Fruit fly (Drosophila melanogaster) whole organism, embryonic: ENCODE measurements around the gene alphaTub84B.

Source experiments
- Bdp1 ChIP-seq: fragments of 200-800 bp; sonication (Bioruptor generic); optimal IDR thresholded peaks from 3 replicates; lab custom pipeline; 2016; ENCODE audit warnings: missing biosample characterization, missing genetic modification characterization
- Bgb ChIP-seq: fragments of 200-800 bp; sonication (Bioruptor generic); IDR thresholded peaks from 2 replicates; pipeline ENCODE4 v1.3.6; 2022; ENCODE audit warnings: missing biosample characterization, missing genetic modification characterization; ENCODE audit not compliant: partially characterized antibody
- BtbVII ChIP-seq: fragments of 200-800 bp; sonication (Bioruptor generic); optimal IDR thresholded peaks from 3 replicates; lab custom pipeline; 2017; ENCODE audit warnings: missing biosample characterization, mild to moderate bottlenecking, missing genetic modification characterization
- CG10431 ChIP-seq: fragments of 200-800 bp; sonication (Bioruptor generic); optimal IDR thresholded peaks from 3 replicates; lab custom pipeline; 2018; ENCODE audit warnings: missing biosample characterization, mild to moderate bottlenecking, missing genetic modification characterization
- CG12769 ChIP-seq: fragments of 200-800 bp; sonication (Bioruptor generic); optimal IDR thresholded peaks from 2 replicates; lab custom pipeline; 2019; ENCODE audit warnings: missing biosample characterization, mild to moderate bottlenecking, missing genetic modification characterization, moderate library complexity
- CG13287 ChIP-seq: fragments of 200-800 bp; sonication (Bioruptor generic); IDR thresholded peaks from 2 replicates; pipeline ENCODE4 v1.3.6; 2022; ENCODE audit warnings: missing biosample characterization, missing genetic modification characterization; ENCODE audit not compliant: partially characterized antibody
- CG14441 ChIP-seq: fragments of 200-800 bp; sonication (Bioruptor generic); IDR thresholded peaks from 2 replicates; pipeline ENCODE4 v1.3.6; 2022; ENCODE audit warnings: missing biosample characterization, missing genetic modification characterization
- CG14860 ChIP-seq: fragments of 200-800 bp; sonication (Bioruptor generic); IDR thresholded peaks from 3 replicates; pipeline ENCODE4 v1.3.6; 2022; ENCODE audit warnings: missing biosample characterization, missing genetic modification characterization; ENCODE audit not compliant: partially characterized antibody
- CG15011 ChIP-seq: fragments of 200-800 bp; sonication (Bioruptor generic); optimal IDR thresholded peaks from 3 replicates; lab custom pipeline; 2018; ENCODE audit warnings: missing biosample characterization, mild to moderate bottlenecking, missing genetic modification characterization
- CG17361 ChIP-seq: fragments of 200-800 bp; sonication (Bioruptor generic); IDR thresholded peaks from 3 replicates; pipeline ENCODE4 v1.3.6; 2022; ENCODE audit warnings: missing biosample characterization, missing genetic modification characterization
- CG1792 ChIP-seq: fragments of 200-800 bp; sonication (Bioruptor generic); optimal IDR thresholded peaks from 2 replicates; lab custom pipeline; 2016; ENCODE audit warnings: missing biosample characterization, missing genetic modification characterization
- CG31224 ChIP-seq: fragments of 200-800 bp; sonication (Bioruptor generic); IDR thresholded peaks from 2 replicates; pipeline ENCODE4 v1.3.6; 2022; ENCODE audit warnings: missing biosample characterization, missing genetic modification characterization
- CG3281 ChIP-seq: fragments of 200-800 bp; sonication (Bioruptor generic); optimal IDR thresholded peaks from 3 replicates; lab custom pipeline; 2017; ENCODE audit warnings: missing biosample characterization, mild to moderate bottlenecking, missing genetic modification characterization
- CG34224 ChIP-seq: fragments of 200-800 bp; sonication (Bioruptor generic); IDR thresholded peaks from 3 replicates; pipeline ENCODE4 v1.3.6; 2022; ENCODE audit warnings: missing biosample characterization, missing genetic modification characterization; ENCODE audit not compliant: partially characterized antibody
- CTCF ChIP-seq: fragments of 200-800 bp; sonication (Bioruptor generic); optimal IDR thresholded peaks from 2 replicates; lab custom pipeline; 2017; ENCODE audit warnings: missing biosample characterization, mild to moderate bottlenecking, missing genetic modification characterization, moderate library complexity
- Eip74EF ChIP-seq, 2 experiments: fragments of 200-800 bp in 1 of 2; fragments of >200 bp in 1 of 2; sonication (Bioruptor generic) in 1 of 2; optimal IDR thresholded peaks; 2 replicates each; lab custom pipeline; 2017 to 2019; ENCODE audit warnings: missing biosample characterization in 2 of 2, missing genetic modification characterization in 2 of 2, mild to moderate bottlenecking in 1 of 2, moderate library complexity in 1 of 2
- HLH4C ChIP-seq: fragments of 200-800 bp; sonication (Bioruptor generic); IDR thresholded peaks from 3 replicates; pipeline ENCODE4 v1.3.6; 2022; ENCODE audit warnings: missing biosample characterization, missing genetic modification characterization; ENCODE audit not compliant: partially characterized antibody
- Hmr ChIP-seq: fragments of 200-800 bp; sonication (Bioruptor generic); optimal IDR thresholded peaks from 3 replicates; lab custom pipeline; 2017; ENCODE audit warnings: mild to moderate bottlenecking, missing biosample characterization, missing genetic modification reagents, missing genetic modification characterization
- MBD-R2 ChIP-seq: fragments of 200-800 bp; sonication (Bioruptor generic); IDR thresholded peaks from 2 replicates; pipeline ENCODE4 v1.3.6; 2022; ENCODE audit warnings: missing biosample characterization, missing genetic modification characterization
- Med ChIP-seq: fragments of 200-800 bp; sonication (Bioruptor generic); peaks from one replicate; lab custom pipeline; 2016; ENCODE audit warnings: missing biosample characterization, missing genetic modification characterization, mild to moderate bottlenecking, inconsistent platforms, moderate library complexity
- Nf-YC ChIP-seq: fragments of 200-800 bp; optimal IDR thresholded peaks from 3 replicates; lab custom pipeline; 2019; ENCODE audit warnings: missing biosample characterization, mild to moderate bottlenecking, missing genetic modification characterization, moderate library complexity
- Opbp ChIP-seq: fragments of 200-800 bp; sonication (Bioruptor generic); IDR thresholded peaks from 3 replicates; pipeline ENCODE4 v1.3.6; 2022; ENCODE audit warnings: missing biosample characterization, missing genetic modification characterization; ENCODE audit not compliant: partially characterized antibody
- Poxn ChIP-seq: fragments of 200-800 bp; sonication (Bioruptor generic); IDR thresholded peaks from 2 replicates; pipeline ENCODE4 v1.3.6; 2022; ENCODE audit warnings: missing biosample characterization, missing genetic modification characterization
- Side ChIP-seq: fragments of 200-800 bp; sonication (Bioruptor generic); optimal IDR thresholded peaks from 2 replicates; lab custom pipeline; 2016; ENCODE audit warnings: missing biosample characterization, missing genetic modification characterization
- amos ChIP-seq: fragments of 200-800 bp; sonication (Bioruptor generic); IDR thresholded peaks from 2 replicates; pipeline ENCODE4 v1.3.6; 2022; ENCODE audit warnings: missing biosample characterization, missing genetic modification characterization; ENCODE audit not compliant: partially characterized antibody
- ash1 ChIP-seq: fragments of 200-800 bp; sonication (Bioruptor generic); optimal IDR thresholded peaks from 2 replicates; lab custom pipeline; 2018; ENCODE audit warnings: missing biosample characterization, mild to moderate bottlenecking, missing genetic modification characterization
- ato ChIP-seq: fragments of 200-800 bp; sonication (Bioruptor generic); IDR thresholded peaks from 2 replicates; pipeline ENCODE4 v1.3.6; 2022; ENCODE audit warnings: missing biosample characterization, missing genetic modification characterization; ENCODE audit not compliant: partially characterized antibody
- bab2 ChIP-seq: fragments of 200-800 bp; sonication (Bioruptor generic); optimal IDR thresholded peaks from 2 replicates; lab custom pipeline; 2016; ENCODE audit warnings: missing biosample characterization, missing genetic modification characterization
- cwo ChIP-seq: fragments of 200-800 bp; sonication (Bioruptor generic); optimal IDR thresholded peaks from 3 replicates; lab custom pipeline; 2017; ENCODE audit warnings: missing biosample characterization, missing genetic modification characterization, mild to moderate bottlenecking, moderate library complexity, missing genetic modification reagents
- exex ChIP-seq: fragments of 200-800 bp; sonication (Bioruptor generic); optimal IDR thresholded peaks from 4 replicates; lab custom pipeline; 2018; ENCODE audit warnings: missing biosample characterization, mild to moderate bottlenecking, missing genetic modification characterization, moderate library complexity
- fd3F ChIP-seq: fragments of 200-800 bp; sonication (Bioruptor generic); optimal IDR thresholded peaks from 2 replicates; lab custom pipeline; 2018; ENCODE audit warnings: missing biosample characterization, mild to moderate bottlenecking, missing genetic modification characterization, moderate library complexity
- fu2 ChIP-seq: fragments of 200-800 bp; sonication (Bioruptor generic); optimal IDR thresholded peaks from 2 replicates; lab custom pipeline; 2016; ENCODE audit warnings: missing biosample characterization, missing genetic modification characterization
- her ChIP-seq: fragments of 200-800 bp; sonication (Bioruptor generic); optimal IDR thresholded peaks from 2 replicates; lab custom pipeline; 2016; ENCODE audit warnings: missing biosample characterization, missing genetic modification characterization
- hkb ChIP-seq, 2 experiments: fragments of 200-800 bp in 1 of 2; fragments of >200 bp in 1 of 2; sonication (Bioruptor generic) in 1 of 2; IDR thresholded peaks in 1 of 2; optimal IDR thresholded peaks in 1 of 2; 2 replicates each; pipeline versions ENCODE4 v1.3.6 to Lab custom; 2017 to 2022; ENCODE audit warnings: missing biosample characterization in 1 of 2, missing genetic modification characterization in 1 of 2
- inv ChIP-seq: fragments of 200-800 bp; sonication (Bioruptor generic); IDR thresholded peaks from 2 replicates; pipeline ENCODE4 v1.3.6; 2022; ENCODE audit warnings: missing biosample characterization, missing genetic modification characterization; ENCODE audit not compliant: partially characterized antibody
- knrl ChIP-seq: fragments of 200-800 bp; sonication (Bioruptor generic); IDR thresholded peaks from 3 replicates; pipeline ENCODE4 v1.3.6; 2022; ENCODE audit warnings: missing biosample characterization, missing genetic modification characterization; ENCODE audit not compliant: partially characterized antibody
- mld ChIP-seq: fragments of 200-800 bp; sonication (Bioruptor generic); IDR thresholded peaks from 3 replicates; pipeline ENCODE4 v1.3.6; 2022; ENCODE audit warnings: missing biosample characterization, missing genetic modification characterization; ENCODE audit not compliant: partially characterized antibody
- pho ChIP-seq: fragments of 200-800 bp; sonication (Bioruptor generic); optimal IDR thresholded peaks from 2 replicates; lab custom pipeline; 2016; ENCODE audit warnings: missing biosample characterization, missing genetic modification characterization
- scrt ChIP-seq: fragments of 200-800 bp; sonication (Bioruptor generic); optimal IDR thresholded peaks from 2 replicates; lab custom pipeline; 2018; ENCODE audit warnings: missing biosample characterization, mild to moderate bottlenecking, missing genetic modification characterization, moderate library complexity
- sens ChIP-seq: fragments of 200-800 bp; sonication (Bioruptor generic); peaks from one replicate; lab custom pipeline; 2016; ENCODE audit warnings: missing biosample characterization, missing genetic modification characterization
- sisA ChIP-seq: fragments of 200-800 bp; sonication (Bioruptor generic); IDR thresholded peaks from 2 replicates; pipeline ENCODE4 v1.3.6; 2022; ENCODE audit warnings: missing biosample characterization, missing genetic modification characterization
- sna ChIP-seq: fragments of 200-800 bp; sonication (Bioruptor generic); IDR thresholded peaks from 2 replicates; pipeline ENCODE4 v1.3.6; 2022; ENCODE audit warnings: missing biosample characterization, missing genetic modification characterization; ENCODE audit not compliant: partially characterized antibody
- twi ChIP-seq: fragments of 200-800 bp; optimal IDR thresholded peaks from 2 replicates; lab custom pipeline; 2019; ENCODE audit warnings: missing biosample characterization, mild to moderate bottlenecking, missing genetic modification characterization, moderate library complexity
- tx ChIP-seq: fragments of 200-800 bp; sonication (Bioruptor generic); optimal IDR thresholded peaks from 2 replicates; lab custom pipeline; 2016; ENCODE audit warnings: missing biosample characterization, missing genetic modification characterization
- unc-4 ChIP-seq: fragments of 200-800 bp; sonication (Bioruptor generic); IDR thresholded peaks from 2 replicates; pipeline ENCODE4 v1.3.6; 2022; ENCODE audit warnings: missing biosample characterization, missing genetic modification characterization; ENCODE audit not compliant: partially characterized antibody
- zen ChIP-seq: fragments of 200-800 bp; sonication (Bioruptor generic); optimal IDR thresholded peaks from 3 replicates; lab custom pipeline; 2018; ENCODE audit warnings: missing biosample characterization, mild to moderate bottlenecking, missing genetic modification characterization, moderate library complexity

The alphaTub84B gene

DNA sequence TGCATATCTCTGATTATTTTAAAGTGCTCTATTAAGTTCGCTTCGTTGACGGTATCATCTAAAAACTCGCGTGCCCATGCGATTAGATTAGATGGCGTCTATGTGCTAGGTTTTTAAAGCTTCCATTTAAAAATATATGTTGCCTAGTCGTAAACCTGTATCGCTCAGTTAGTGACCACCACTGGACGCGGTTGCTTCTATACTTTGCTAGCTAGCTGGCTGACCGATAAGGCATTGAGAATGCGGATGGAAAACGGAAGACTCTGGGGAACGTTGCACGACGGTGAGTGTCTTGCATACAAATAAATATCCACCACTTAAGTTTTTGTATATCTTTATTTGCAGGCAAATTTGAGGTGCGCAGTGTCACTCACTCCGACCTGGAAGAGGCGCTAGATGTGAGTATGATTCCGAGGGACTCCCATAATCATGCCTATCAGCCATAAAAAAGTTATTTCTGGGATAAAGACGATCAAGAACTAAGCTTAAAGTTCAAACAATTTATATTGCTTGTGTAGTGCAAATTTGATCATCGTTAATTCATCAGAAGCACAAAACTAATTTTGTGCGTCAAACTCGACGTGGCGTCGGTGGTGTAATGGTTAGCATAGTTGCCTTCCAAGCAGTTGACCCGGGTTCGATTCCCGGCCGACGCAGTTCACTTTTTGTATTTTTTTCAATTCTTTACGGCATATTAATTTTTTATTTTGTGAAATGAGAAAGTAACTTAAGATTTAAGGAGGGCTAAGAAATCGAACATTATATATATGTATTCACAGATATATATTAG is 43.1 kb downstream of the alphaTub84B start, which contains the start of gene CG31248 (continued):
- TF ChIP-seq ash1 (GFP tag; lab: Kevin White, UChicago) (no peak), CG10431 (GFP tag; lab: Kevin White, UChicago) (no peak), knrl (GFP tag; lab: Robert Waterston, UW) (peak; percentile 58), pho (GFP tag; lab: Kevin White, UChicago) (peak; percentile 3), unc-4 (GFP tag; lab: Robert Waterston, UW) (0 out of 2 replicates have a peak, but pooled peaks have one; percentile 45), inv (GFP tag; lab: Robert Waterston, UW) (peak; percentile 10; the same call in 1 of the 2 replicates), bab2 (GFP tag; lab: Kevin White, UChicago) (no peak), CG13287 (GFP tag; lab: Robert Waterston, UW) (peak; percentile 40; the same call in 1 of the 2 replicates), sens (GFP tag; lab: Kevin White, UChicago) (no peak), Nf-YC (peak; percentile 36), twi (tag; lab: Kevin White, UChicago) (no peak), her (GFP tag; lab: Kevin White, UChicago) (no peak), Opbp (GFP tag; lab: Robert Waterston, UW) (peak; percentile 83), ato (GFP tag; lab: Robert Waterston, UW) (peak; percentile 67), sna (GFP tag; lab: Robert Waterston, UW) (peak; percentile 33; the same call in 1 of the 2 replicates), CG34224 (GFP tag; lab: Robert Waterston, UW) (peak; percentile 63; the same call in 1 of the 3 replicates), CG31224 (GFP tag; lab: Robert Waterston, UW) (no peak), MBD-R2 (GFP tag; lab: Robert Waterston, UW) (peak; percentile 13; the same call in 1 of the 2 replicates), tx (no peak), HLH4C (GFP tag; lab: Robert Waterston, UW) (peak; percentile 63), CG12769 (tag; lab: Kevin White, UChicago) (peak; percentile 22), mld (peak; percentile 69; the same call in 2 of the 3 replicates), CG1792 (peak; percentile 10), Bdp1 (GFP tag; lab: Kevin White, UChicago) (peak; percentile 99), sisA (GFP tag; lab: Robert Waterston, UW) (no peak), CG3281 (peak; percentile 21), CG17361 (0 out of 3 replicates have a peak, but pooled peaks have one; percentile 9), amos (GFP tag; lab: Robert Waterston, UW) (peak; percentile 78), Poxn (no peak), zen (no peak), hkb (optimal IDR thresholded peaks at IDR 0.05; lab: Kevin White, UChicago) (no peak), hkb (GFP tag; IDR thresholded peaks at IDR 0.05; lab: Robert Waterston, UW) (peak; percentile 25; the same call in 1 of the 2 replicates), Bgb (GFP tag; lab: Robert Waterston, UW) (peak; percentile 79), CG14441 (GFP tag; lab: Robert Waterston, UW) (no peak), Hmr (no peak), fd3F (no peak), CG15011 (GFP tag; lab: Kevin White, UChicago) (no peak), Side (GFP tag; lab: Kevin White, UChicago) (peak; percentile 35), Eip74EF (GFP tag; optimal IDR thresholded peaks at IDR 0.05; lab: Kevin White, UChicago) (peak in 1 of 2 experiments; percentile 53), Med (GFP tag; lab: Kevin White, UChicago) (peak; percentile 88), scrt (GFP tag; lab: Kevin White, UChicago) (no peak), BtbVII (GFP tag; lab: Kevin White, UChicago) (peak; percentile 63), exex (peak; percentile 82), fu2 (no peak), CTCF (peak; percentile 74), cwo (peak; percentile 95), CG14860 (peak; percentile 80)
